Worm (Caenorhabditis elegans): ENCODE results near the gene cogc-8.

- TF ChIP-seq ceh-82 (tag; optimal IDR thresholded peaks at IDR 0.05) (no peak), skn-1 (tag; optimal IDR thresholded peaks at IDR 0.05) (no peak), ama-1 (optimal IDR thresholded peaks at IDR 0.05) (peak; percentile 42), unc-39 (tag; optimal IDR thresholded peaks at IDR 0.05) (no peak), zag-1 (tag; optimal IDR thresholded peaks at IDR 0.05) (no peak), nhr-28 (tag; optimal IDR thresholded peaks at IDR 0.05) (peak; percentile 47), fos-1 (tag; optimal IDR thresholded peaks at IDR 0.05) (no peak), fkh-10 (GFP tag; optimal IDR thresholded peaks at IDR 0.05) (no peak), unc-62 (GFP tag; optimal IDR thresholded peaks at IDR 0.05 in 1 of 2) (peak in 1 of 2 experiments; percentile 49), unc-62 (tag; optimal IDR thresholded peaks at IDR 0.05) (no peak), hlh-11 (tag; optimal IDR thresholded peaks at IDR 0.05) (peak; percentile 1), nhr-25 (tag; optimal IDR thresholded peaks at IDR 0.05; ENCODE audit: borderline replicate concordance, insufficient read depth) (peak; percentile 40)
Measured at ce11 chrIV:255379-255857, 15.2 kb downstream of the cogc-8 start, which contains the start of gene rcat-1.

All from whole organism, L4 larva.